Worm (Caenorhabditis elegans) whole organism, L3 larva: ENCODE results near the gene sma-1.

ENCODE experiments used
- ZK546.5 ChIP-seq: sonication (generic microtip); optimal IDR thresholded peaks from 2 replicates; lab custom pipeline; 2017; ENCODE audit warnings: missing biosample characterization, missing genetic modification characterization
- aly-2 ChIP-seq: fragments of 150-350 bp; optimal IDR thresholded peaks from 2 replicates; lab custom pipeline; 2014; ENCODE audit warnings: missing biosample characterization, missing genetic modification characterization
- ama-1 ChIP-seq: fragments of 150-350 bp; optimal IDR thresholded peaks from 2 replicates; lab custom pipeline; 2018
- ceh-16 ChIP-seq: sonication (generic microtip); optimal IDR thresholded peaks from 2 replicates; lab custom pipeline; 2017; ENCODE audit warnings: missing biosample characterization, missing genetic modification characterization
- ceh-28 ChIP-seq: fragments of 150-350 bp; optimal IDR thresholded peaks from 2 replicates; lab custom pipeline; 2014; ENCODE audit warnings: missing biosample characterization, missing genetic modification reagents, missing genetic modification characterization
- ceh-82 ChIP-seq: fragments of 150-350 bp; optimal IDR thresholded peaks from 2 replicates; lab custom pipeline; 2014; ENCODE audit warnings: missing biosample characterization, missing genetic modification characterization
- daf-12 ChIP-seq: fragments of 150-350 bp; optimal IDR thresholded peaks from 2 replicates; lab custom pipeline; 2014; ENCODE audit warnings: missing biosample characterization, missing genetic modification reagents, missing genetic modification characterization
- egl-27 ChIP-seq: sonication (generic microtip); optimal IDR thresholded peaks from 4 replicates; lab custom pipeline; 2017; ENCODE audit warnings: missing biosample characterization, missing genetic modification reagents, missing genetic modification characterization
- egl-5 ChIP-seq: fragments of 150-350 bp; optimal IDR thresholded peaks from 2 replicates; lab custom pipeline; 2017; ENCODE audit warnings: missing biosample characterization, missing genetic modification reagents, missing genetic modification characterization, inconsistent platforms
- elt-2 ChIP-seq: sonication (generic microtip); optimal IDR thresholded peaks from 2 replicates; lab custom pipeline; 2016; ENCODE audit warnings: missing genetic modification reagents, mild to moderate bottlenecking, missing genetic modification characterization, missing compliant biosample characterization
- elt-3 ChIP-seq, 3 experiments: fragments of 150-350 bp in 1 of 3; sonication (generic microtip) in 2 of 3; optimal IDR thresholded peaks; 2 replicates in 2 of 3; 4 replicates in 1 of 3; lab custom pipeline; 2014 to 2017; ENCODE audit warnings: missing biosample characterization in 3 of 3, missing genetic modification characterization in 3 of 3
- eor-1 ChIP-seq, 2 experiments: fragments of 150-350 bp; optimal IDR thresholded peaks; 2 replicates each; lab custom pipeline; 2014 to 2018; ENCODE audit warnings: missing biosample characterization in 2 of 2, missing genetic modification characterization in 2 of 2
- fkh-2 ChIP-seq: fragments of 150-350 bp; optimal IDR thresholded peaks from 2 replicates; lab custom pipeline; 2014; ENCODE audit warnings: missing biosample characterization, missing genetic modification reagents, missing genetic modification characterization
- fos-1 ChIP-seq: fragments of 150-350 bp; optimal IDR thresholded peaks from 2 replicates; lab custom pipeline; 2014; ENCODE audit warnings: missing biosample characterization, missing genetic modification characterization
- hmg-11 ChIP-seq: sonication (generic microtip); optimal IDR thresholded peaks from 2 replicates; lab custom pipeline; 2016; ENCODE audit warnings: missing genetic modification characterization, missing compliant biosample characterization
- jun-1 ChIP-seq: fragments of 150-350 bp; optimal IDR thresholded peaks from 2 replicates; lab custom pipeline; 2014; ENCODE audit warnings: missing biosample characterization, missing genetic modification reagents, missing genetic modification characterization
- lin-15B ChIP-seq: fragments of 150-350 bp; optimal IDR thresholded peaks from 2 replicates; lab custom pipeline; 2014; ENCODE audit warnings: missing biosample characterization, missing genetic modification characterization
- lin-39 ChIP-seq: fragments of 150-350 bp; optimal IDR thresholded peaks from 2 replicates; lab custom pipeline; 2018; ENCODE audit warnings: missing biosample characterization, missing genetic modification reagents, missing genetic modification characterization
- lsy-12 ChIP-seq: sonication (generic microtip); optimal IDR thresholded peaks from 2 replicates; lab custom pipeline; 2016; ENCODE audit warnings: mild to moderate bottlenecking, missing genetic modification characterization, missing compliant biosample characterization
- mdl-1 ChIP-seq: fragments of 150-350 bp; optimal IDR thresholded peaks from 2 replicates; lab custom pipeline; 2014; ENCODE audit warnings: missing biosample characterization, missing genetic modification characterization
- mml-1 ChIP-seq: fragments of 150-350 bp; sonication (generic microtip); optimal IDR thresholded peaks from 3 replicates; lab custom pipeline; 2014; ENCODE audit warnings: missing biosample characterization, missing genetic modification characterization
- nfya-1 ChIP-seq: sonication (generic microtip); optimal IDR thresholded peaks from 2 replicates; lab custom pipeline; 2017; ENCODE audit warnings: missing genetic modification characterization, mild to moderate bottlenecking, missing compliant biosample characterization, antibody characterized with exemption, moderate library complexity; ENCODE audit not compliant: insufficient read depth
- nhr-11 ChIP-seq: fragments of 150-350 bp; optimal IDR thresholded peaks from 2 replicates; lab custom pipeline; 2014; ENCODE audit warnings: missing biosample characterization, missing genetic modification characterization
- nhr-12 ChIP-seq: fragments of 150-350 bp; optimal IDR thresholded peaks from 2 replicates; lab custom pipeline; 2014; ENCODE audit warnings: missing biosample characterization, missing genetic modification characterization
- nhr-23 ChIP-seq: fragments of 150-350 bp; optimal IDR thresholded peaks from 2 replicates; lab custom pipeline; 2014; ENCODE audit warnings: missing biosample characterization, missing genetic modification reagents, missing genetic modification characterization
- nhr-237 ChIP-seq: fragments of 150-350 bp; optimal IDR thresholded peaks from 2 replicates; lab custom pipeline; 2014; ENCODE audit warnings: missing biosample characterization, missing genetic modification characterization
- nhr-25 ChIP-seq: sonication (generic microtip); optimal IDR thresholded peaks from 2 replicates; lab custom pipeline; 2017; ENCODE audit warnings: missing biosample characterization, missing genetic modification characterization
- nhr-28 ChIP-seq: fragments of 150-350 bp; optimal IDR thresholded peaks from 2 replicates; lab custom pipeline; 2014; ENCODE audit warnings: missing biosample characterization, missing genetic modification characterization
- nhr-43 ChIP-seq: sonication (generic microtip); optimal IDR thresholded peaks from 2 replicates; lab custom pipeline; 2016; ENCODE audit warnings: mild to moderate bottlenecking, missing genetic modification characterization, missing compliant biosample characterization; ENCODE audit not compliant: poor library complexity, severe bottlenecking
- nhr-67 ChIP-seq: fragments of 150-350 bp; optimal IDR thresholded peaks from 2 replicates; lab custom pipeline; 2014; ENCODE audit warnings: missing biosample characterization, missing genetic modification characterization
- nhr-76 ChIP-seq: fragments of 150-350 bp; sonication (generic microtip); optimal IDR thresholded peaks from 5 replicates; lab custom pipeline; 2014; ENCODE audit warnings: missing biosample characterization, missing genetic modification characterization
- nhr-77 ChIP-seq: fragments of 150-350 bp; optimal IDR thresholded peaks from 2 replicates; lab custom pipeline; 2014; ENCODE audit warnings: missing biosample characterization, missing genetic modification characterization
- pha-4 ChIP-seq: fragments of 150-350 bp; optimal IDR thresholded peaks from 2 replicates; lab custom pipeline; 2014; ENCODE audit warnings: missing biosample characterization, missing genetic modification reagents, missing genetic modification characterization
- pqm-1 ChIP-seq: fragments of 150-350 bp; optimal IDR thresholded peaks from 2 replicates; lab custom pipeline; 2017; ENCODE audit warnings: missing biosample characterization, missing genetic modification characterization, inconsistent platforms
- sea-2 ChIP-seq: fragments of 150-350 bp; sonication (generic microtip); optimal IDR thresholded peaks from 4 replicates; lab custom pipeline; 2014; ENCODE audit warnings: missing biosample characterization, missing genetic modification reagents, missing genetic modification characterization
- skn-1 ChIP-seq: fragments of 150-350 bp; optimal IDR thresholded peaks from 2 replicates; lab custom pipeline; 2014; ENCODE audit warnings: missing biosample characterization, missing genetic modification characterization
- snpc-4 ChIP-seq: fragments of 150-350 bp; optimal IDR thresholded peaks from 2 replicates; lab custom pipeline; 2014; ENCODE audit warnings: missing biosample characterization, missing genetic modification characterization
- tbx-2 ChIP-seq: sonication (generic microtip); optimal IDR thresholded peaks from 2 replicates; lab custom pipeline; 2016; ENCODE audit warnings: mild to moderate bottlenecking, missing genetic modification characterization, missing compliant biosample characterization
- unc-39 ChIP-seq: sonication (generic microtip); optimal IDR thresholded peaks from 4 replicates; lab custom pipeline; 2017; ENCODE audit warnings: missing biosample characterization, missing genetic modification characterization
- unc-62 ChIP-seq: fragments of 150-350 bp; sonication (generic microtip); optimal IDR thresholded peaks from 4 replicates; lab custom pipeline; 2014; ENCODE audit warnings: missing biosample characterization, missing genetic modification reagents, missing genetic modification characterization
- zag-1 ChIP-seq: fragments of 150-350 bp; optimal IDR thresholded peaks from 2 replicates; lab custom pipeline; 2014; ENCODE audit warnings: missing biosample characterization, missing genetic modification characterization
- ztf-11 ChIP-seq: fragments of 150-350 bp; optimal IDR thresholded peaks from 2 replicates; lab custom pipeline; 2014; ENCODE audit warnings: missing biosample characterization, missing genetic modification characterization
- ztf-4 ChIP-seq: fragments of 150-350 bp; optimal IDR thresholded peaks from 2 replicates; lab custom pipeline; 2014; ENCODE audit warnings: missing biosample characterization, missing genetic modification characterization

Gene sma-1

DNA sequence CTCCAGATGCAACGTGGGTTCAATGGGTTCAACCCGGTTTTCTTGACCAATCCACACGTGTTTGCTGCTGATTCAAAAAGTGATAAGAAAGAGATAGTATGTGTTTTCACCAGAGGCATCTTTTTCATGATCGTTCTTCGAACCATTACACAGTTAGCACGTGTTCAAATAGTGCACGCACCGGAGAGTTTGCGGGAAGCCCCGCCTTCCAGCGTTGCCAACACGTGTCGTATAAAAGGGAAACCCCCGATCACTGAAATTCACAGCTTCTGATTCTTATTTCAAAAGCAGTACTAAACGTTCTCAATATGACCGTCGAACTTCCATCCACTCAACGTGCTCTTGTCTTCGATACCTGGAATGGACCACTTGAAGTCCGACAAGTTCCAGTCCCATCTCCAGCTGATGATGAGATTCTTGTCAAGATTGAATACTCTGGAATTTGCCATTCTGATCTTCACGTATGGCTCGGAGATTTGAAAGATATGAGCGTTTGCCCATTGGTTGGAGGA is 11.2 kb upstream of the sma-1 start, which contains the start of gene adh-1:
Gene adh-1 (plus strand): TSS at position 261 of the 512 bp plus-strand sequence.
- TF ChIP-seq nhr-76: peak; percentile 22
- no peak for TF ChIP-seq lin-15B (tag; lab: Kevin White, UChicago)
- TF ChIP-seq tbx-2: peak; percentile 33
- no peak for TF ChIP-seq egl-5
- TF ChIP-seq ztf-4 (tag; lab: Kevin White, UChicago): peak; percentile 20
- no peak for TF ChIP-seq egl-27 (tag; lab: Kevin White, UChicago)
- peak; percentile 59 for TF ChIP-seq nfya-1 (tag; lab: Kevin White, UChicago)
- TF ChIP-seq nhr-25 (tag; lab: Kevin White, UChicago): peak; percentile 10
- peak; percentile 26 for TF ChIP-seq mml-1 (tag; lab: Kevin White, UChicago)
- peak; percentile 96 for TF ChIP-seq jun-1 (tag; lab: Kevin White, UChicago)
- no peak for TF ChIP-seq fkh-2 (tag; lab: Kevin White, UChicago)
- no peak for TF ChIP-seq ceh-82 (tag; lab: Kevin White, UChicago)
- peak; percentile 96 for TF ChIP-seq ama-1
- TF ChIP-seq sea-2: no peak
- TF ChIP-seq nhr-11: no peak
- peak; percentile 95 for TF ChIP-seq nhr-43
- TF ChIP-seq nhr-237: no peak
- no peak for TF ChIP-seq ceh-16 (tag; lab: Kevin White, UChicago)
- peak; percentile 44 for TF ChIP-seq ceh-28 (tag; lab: Kevin White, UChicago)
- no peak for TF ChIP-seq unc-39
- TF ChIP-seq eor-1 (tag; optimal IDR thresholded peaks at IDR 0.05; lab: Kevin White, UChicago): no peak
- TF ChIP-seq elt-2 (tag; lab: Kevin White, UChicago): peak; percentile 47
- TF ChIP-seq nhr-67 (tag; lab: Kevin White, UChicago): no peak
- no peak for TF ChIP-seq daf-12 (tag; lab: Kevin White, UChicago)
- peak; percentile 70 for TF ChIP-seq pha-4
- peak; percentile 94 for TF ChIP-seq mdl-1
- TF ChIP-seq snpc-4: no peak
- no peak for TF ChIP-seq nhr-12 (tag; lab: Kevin White, UChicago)
- TF ChIP-seq nhr-23: peak; percentile 76
- TF ChIP-seq aly-2: no peak
- no peak for TF ChIP-seq nhr-28 (tag; lab: Kevin White, UChicago)
- no peak for TF ChIP-seq ZK546.5 (tag; lab: Kevin White, UChicago)
- peak; percentile 98 for TF ChIP-seq pqm-1 (tag; lab: Kevin White, UChicago)
- TF ChIP-seq lin-39 (tag; lab: Kevin White, UChicago): no peak
- no peak for TF ChIP-seq hmg-11 (tag; lab: Kevin White, UChicago)
- TF ChIP-seq elt-3 (tag; optimal IDR thresholded peaks at IDR 0.05; lab: Kevin White, UChicago): peak in 1 of 3 experiments; percentile 25
- no peak for TF ChIP-seq zag-1 (tag; lab: Kevin White, UChicago)
- no peak for TF ChIP-seq skn-1 (tag; lab: Kevin White, UChicago)
- TF ChIP-seq nhr-77 (tag; lab: Kevin White, UChicago): no peak

ce11 chrV:11888656-11889055 is 10.6 kb upstream of the sma-1 start:
- TF ChIP-seq nhr-12 (tag; lab: Kevin White, UChicago) (no peak), nhr-11 (no peak), ztf-11 (tag; lab: Kevin White, UChicago) (no peak), sea-2 (no peak), ceh-28 (tag; lab: Kevin White, UChicago) (no peak), ama-1 (peak; percentile 97), ZK546.5 (tag; lab: Kevin White, UChicago) (no peak), egl-5 (no peak), nhr-43 (peak; percentile 16)

DNA sequence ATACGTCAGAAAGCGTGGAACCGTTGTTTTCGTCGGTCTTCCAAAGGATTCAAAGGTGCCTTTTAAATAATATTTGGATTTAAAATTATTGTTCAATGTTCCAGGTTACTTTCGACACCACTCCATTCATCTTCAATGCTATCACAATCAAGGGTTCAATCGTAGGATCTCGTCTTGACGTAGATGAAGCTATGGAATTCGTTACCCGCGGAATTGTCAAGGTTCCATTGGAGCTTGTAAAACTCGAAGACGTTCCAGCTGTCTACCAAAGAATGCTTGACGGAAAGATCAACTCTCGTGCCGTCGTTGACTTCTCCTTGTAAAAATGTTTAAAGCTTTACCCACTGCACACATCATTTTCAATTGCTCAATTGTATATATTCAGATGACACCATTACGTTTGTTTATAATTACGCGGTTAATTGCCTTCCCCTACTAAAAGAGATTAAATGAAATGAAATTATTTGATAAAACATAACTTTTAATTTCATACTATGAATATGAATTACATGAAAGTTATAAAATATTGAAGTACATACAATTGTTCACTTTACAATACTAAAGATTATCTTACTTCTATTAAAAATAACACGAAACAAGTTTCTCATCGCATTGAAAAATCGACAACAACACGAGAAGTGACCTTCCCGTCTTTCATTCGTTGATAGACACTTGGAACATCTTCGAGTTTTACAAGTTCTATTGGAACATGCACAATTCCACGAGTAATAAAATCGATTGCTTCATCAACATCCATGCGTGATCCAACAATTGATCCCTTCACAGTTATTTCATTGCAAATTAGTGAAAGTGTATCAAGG is 9.9 kb upstream of the sma-1 start:
- TF ChIP-seq lin-39 (tag; lab: Kevin White, UChicago): peak; percentile 45
- no peak for TF ChIP-seq ceh-82 (tag; lab: Kevin White, UChicago)
- TF ChIP-seq tbx-2: no peak
- TF ChIP-seq nhr-77 (tag; lab: Kevin White, UChicago): no peak
- peak; percentile 49 for TF ChIP-seq pqm-1 (tag; lab: Kevin White, UChicago)
- TF ChIP-seq nhr-67 (tag; lab: Kevin White, UChicago): no peak
- TF ChIP-seq fos-1 (tag; lab: Kevin White, UChicago): no peak
- TF ChIP-seq nhr-43: peak; percentile 59
- TF ChIP-seq nhr-11: no peak
- TF ChIP-seq egl-27 (tag; lab: Kevin White, UChicago): no peak
- no peak for TF ChIP-seq sea-2
- TF ChIP-seq hmg-11 (tag; lab: Kevin White, UChicago): no peak
- peak; percentile 88 for TF ChIP-seq pha-4
- TF ChIP-seq snpc-4: no peak
- no peak for TF ChIP-seq aly-2
- no peak for TF ChIP-seq nhr-28 (tag; lab: Kevin White, UChicago)
- TF ChIP-seq lsy-12 (tag; lab: Kevin White, UChicago): peak; percentile 29
- no peak for TF ChIP-seq zag-1 (tag; lab: Kevin White, UChicago)
- no peak for TF ChIP-seq elt-3 (tag; optimal IDR thresholded peaks at IDR 0.05; lab: Kevin White, UChicago)
- no peak for TF ChIP-seq nhr-237
- TF ChIP-seq ama-1: peak; percentile 96
- no peak for TF ChIP-seq mml-1 (tag; lab: Kevin White, UChicago)
- peak; percentile 19 for TF ChIP-seq nhr-23
- TF ChIP-seq unc-62 (GFP tag; lab: Kevin White, UChicago): no peak
- no peak for TF ChIP-seq mdl-1
- TF ChIP-seq nhr-76: no peak
- TF ChIP-seq lin-15B (tag; lab: Kevin White, UChicago): no peak
